Worm (Caenorhabditis elegans) whole organism, early embryonic: ENCODE data around the gene nfx-1.

ENCODE experiments used
- B0310.2 ChIP-seq: sonication (generic microtip); optimal IDR thresholded peaks from 2 replicates; lab custom pipeline; 2016; ENCODE audit warnings: mild to moderate bottlenecking, missing genetic modification characterization, missing compliant biosample characterization
- F13C5.2 ChIP-seq: sonication (generic microtip); optimal IDR thresholded peaks from 2 replicates; lab custom pipeline; 2017; ENCODE audit warnings: mild to moderate bottlenecking, missing genetic modification characterization, inconsistent platforms, missing compliant biosample characterization
- aly-1 ChIP-seq: sonication (generic microtip); optimal IDR thresholded peaks from 2 replicates; lab custom pipeline; 2016; ENCODE audit warnings: missing genetic modification characterization, missing compliant biosample characterization
- ama-1 ChIP-seq: fragments of 150-350 bp; optimal IDR thresholded peaks from 2 replicates; lab custom pipeline; 2014
- ceh-13 ChIP-seq: fragments of 200-800 bp; sonication (Bioruptor generic); optimal IDR thresholded peaks from 2 replicates; lab custom pipeline; 2018; ENCODE audit warnings: mild to moderate bottlenecking, missing genetic modification characterization, missing compliant biosample characterization
- ceh-36 ChIP-seq: sonication (generic microtip); optimal IDR thresholded peaks from 2 replicates; lab custom pipeline; 2016; ENCODE audit warnings: missing genetic modification characterization, inconsistent platforms, missing compliant biosample characterization
- ets-7 ChIP-seq: sonication (generic microtip); optimal IDR thresholded peaks from 2 replicates; lab custom pipeline; 2016; ENCODE audit warnings: missing genotype, missing genetic modification characterization, missing compliant biosample characterization
- flt-1 ChIP-seq: fragments of 200-800 bp; sonication (Bioruptor generic); IDR thresholded peaks from 2 replicates; pipeline ENCODE4 v1.3.6; 2022; ENCODE audit warnings: missing genetic modification characterization, missing compliant biosample characterization
- hmbx-1 ChIP-seq: sonication (generic microtip); optimal IDR thresholded peaks from 2 replicates; lab custom pipeline; 2016; ENCODE audit warnings: mild to moderate bottlenecking, missing genetic modification characterization, missing compliant biosample characterization
- hmg-4 ChIP-seq: fragments of 200-800 bp; sonication (Bioruptor generic); optimal IDR thresholded peaks from 2 replicates; lab custom pipeline; 2018; ENCODE audit warnings: mild to moderate bottlenecking, missing genetic modification characterization, missing compliant biosample characterization
- hnd-1 ChIP-seq: sonication (generic microtip); optimal IDR thresholded peaks from 2 replicates; lab custom pipeline; 2016; ENCODE audit warnings: missing genetic modification characterization, missing compliant biosample characterization
- pes-1 ChIP-seq: fragments of 200-800 bp; sonication (Bioruptor generic); IDR thresholded peaks from 2 replicates; pipeline ENCODE4 v1.3.6; 2022; ENCODE audit warnings: missing genetic modification reagents, missing genetic modification characterization, missing compliant biosample characterization
- scrt-1 ChIP-seq: fragments of 200-800 bp; sonication (Bioruptor generic); IDR thresholded peaks from 2 replicates; pipeline ENCODE4 v1.3.6; 2022; ENCODE audit warnings: missing genetic modification characterization, missing compliant biosample characterization
- sea-1 ChIP-seq: fragments of 200-800 bp; sonication (Bioruptor generic); conservative IDR thresholded peaks from 2 replicates; pipeline ENCODE4 v1.3.6; 2022; ENCODE audit warnings: missing genetic modification characterization, missing compliant biosample characterization
- tbx-11 ChIP-seq: fragments of 200-800 bp; sonication (Bioruptor generic); IDR thresholded peaks from 2 replicates; pipeline ENCODE4 v1.3.6; 2022; ENCODE audit warnings: missing genetic modification characterization, missing compliant biosample characterization
- tbx-37 ChIP-seq: fragments of 200-800 bp; sonication (Bioruptor generic); conservative IDR thresholded peaks from 2 replicates; pipeline ENCODE4 v1.3.6; 2022; ENCODE audit warnings: missing genetic modification reagents, missing genetic modification characterization, missing compliant biosample characterization
- tra-4 ChIP-seq: sonication (generic microtip); optimal IDR thresholded peaks from 2 replicates; lab custom pipeline; 2017; ENCODE audit warnings: missing genetic modification characterization, missing compliant biosample characterization

Gene nfx-1

ce11 chrIII:6422721-6423120, 47.5 kb downstream of the nfx-1 start:
- no peak for TF ChIP-seq hnd-1
- TF ChIP-seq pes-1: no peak
- no peak for TF ChIP-seq B0310.2 (tag; lab: Kevin White, UChicago)

DNA sequence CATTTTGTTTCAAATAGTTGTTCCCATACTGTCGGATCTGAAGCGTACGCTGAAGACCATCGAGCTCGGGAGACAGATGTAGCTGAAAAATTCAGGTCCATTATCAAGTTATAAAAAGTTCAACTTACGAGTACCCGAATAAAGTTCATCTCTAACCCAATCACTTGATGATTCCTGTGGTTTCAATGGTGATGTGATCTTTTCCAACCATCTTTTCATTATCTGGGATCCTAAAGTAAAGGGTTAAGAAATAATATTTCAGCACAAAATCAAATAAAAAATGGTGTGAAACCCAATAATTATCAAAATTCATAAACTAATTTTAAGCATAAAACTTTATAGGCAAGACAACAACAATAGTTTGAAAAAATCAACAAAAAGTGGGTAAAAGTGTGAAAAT, 52.0 kb downstream of the nfx-1 start, which contains the start of gene C05D11.8:
Gene C05D11.8 (minus strand): TSS at position 101 of the 400 bp plus-strand sequence.
- no peak for TF ChIP-seq ets-7
- no peak for TF ChIP-seq pes-1
- TF ChIP-seq hmg-4 (GFP tag; lab: Kevin White, UChicago): no peak
- TF ChIP-seq hmbx-1 (tag; lab: Kevin White, UChicago): no peak
- no peak for TF ChIP-seq tbx-11 (GFP tag; lab: Robert Waterston, UW)
- TF ChIP-seq ceh-36 (tag; lab: Kevin White, UChicago): no peak
- no peak for TF ChIP-seq ceh-13 (GFP tag; lab: Kevin White, UChicago)
- no peak for TF ChIP-seq hnd-1
- no peak for TF ChIP-seq sea-1
- no peak for TF ChIP-seq tbx-37 (GFP tag; lab: Robert Waterston, UW)
- no peak for TF ChIP-seq scrt-1 (GFP tag; lab: Robert Waterston, UW)
- TF ChIP-seq ama-1: no peak
- TF ChIP-seq aly-1 (tag; lab: Kevin White, UChicago): no peak
- TF ChIP-seq B0310.2 (tag; lab: Kevin White, UChicago): no peak
- TF ChIP-seq F13C5.2 (tag; lab: Kevin White, UChicago): no peak
- no peak for TF ChIP-seq flt-1
- no peak for TF ChIP-seq tra-4
